Comparison of ENCODE assay signal across 1 worm cellular context in genomic region chrII:5336660-5337494, ce11.
TF ChIP-seq lines count a peak whose summit lies in the region.

No protein-coding gene starts in this region.

TF ChIP-seq in whole organism, L1 larva, 84 proteins besides CTCF, POLR2A, EP300 and RAD21 (continued from another document):
- TF ChIP-seq Y116A8C.19 (tag; optimal IDR thresholded peaks at IDR 0.05; lab: Kevin White, UChicago; ENCODE audit: borderline replicate concordance) (no peak), sup-37 (GFP tag; optimal IDR thresholded peaks at IDR 0.05; lab: Kevin White, UChicago) (no peak), nhr-19 (GFP tag; conservative IDR thresholded peaks at IDR 0.05; lab: Robert Waterston, UW) (peak; percentile 57), lir-3 (tag; optimal IDR thresholded peaks at IDR 0.05; lab: Kevin White, UChicago; ENCODE audit: poor library complexity) (peak; percentile 56), nhr-76 (tag; optimal IDR thresholded peaks at IDR 0.05; lab: Kevin White, UChicago) (no peak), C04F5.9 (tag; optimal IDR thresholded peaks at IDR 0.05; lab: Kevin White, UChicago) (no peak), efl-1 (optimal IDR thresholded peaks at IDR 0.05; lab: Kevin White, UChicago) (peak; percentile 64 to 76), efl-1 (GFP tag; optimal IDR thresholded peaks at IDR 0.05 in 1 of 2; lab: Kevin White, UChicago) (peak; percentile 57 to 84), egl-13 (tag; optimal IDR thresholded peaks at IDR 0.05; lab: Kevin White, UChicago) (peak; percentile 11), nhr-85 (tag; lab: Kevin White, UChicago) (peak; percentile 94), dpl-1 (GFP tag; optimal IDR thresholded peaks at IDR 0.05; lab: Kevin White, UChicago) (peak; percentile 25 to 58 (median 53)), aly-2 (tag; optimal IDR thresholded peaks at IDR 0.05; lab: Kevin White, UChicago) (no peak), jun-1 (tag; optimal IDR thresholded peaks at IDR 0.05; lab: Kevin White, UChicago) (peak; percentile 98), vab-15 (tag; optimal IDR thresholded peaks at IDR 0.05; lab: Kevin White, UChicago) (no peak), ces-1 (GFP tag; optimal IDR thresholded peaks at IDR 0.05; lab: Kevin White, UChicago) (no peak), ztf-4 (tag; optimal IDR thresholded peaks at IDR 0.05; lab: Kevin White, UChicago) (peak; percentile 48), fkh-10 (GFP tag; optimal IDR thresholded peaks at IDR 0.05; lab: Kevin White, UChicago) (no peak), nhr-90 (tag; optimal IDR thresholded peaks at IDR 0.05; lab: Kevin White, UChicago; ENCODE audit: poor library complexity) (peak; percentile 47), nhr-77 (tag; optimal IDR thresholded peaks at IDR 0.05; lab: Kevin White, UChicago) (peak; percentile 69), ceh-82 (tag; optimal IDR thresholded peaks at IDR 0.05; lab: Kevin White, UChicago) (peak; percentile 54 to 68 (median 55)), zag-1 (tag; optimal IDR thresholded peaks at IDR 0.05; lab: Kevin White, UChicago) (peak; percentile 9), grh-1 (GFP tag; IDR thresholded peaks at IDR 0.05; lab: Robert Waterston, UW) (no peak)
TF ChIP-seq in whole organism, L1 larva: peak in this region for 44.
